Worm (Caenorhabditis elegans) whole organism, L4/young adult: ENCODE results near the gene acy-2.

Source experiments
- W03F9.2 ChIP-seq: fragments of 150-350 bp; optimal IDR thresholded peaks from 2 replicates; lab custom pipeline; 2014; ENCODE audit warnings: missing biosample characterization, missing genetic modification characterization
- dao-5 ChIP-seq: sonication (generic microtip); optimal IDR thresholded peaks from 2 replicates; lab custom pipeline; 2016; ENCODE audit warnings: missing genotype, missing genetic modification characterization, moderate library complexity, missing compliant biosample characterization
- him-1 ChIP-seq: sonication (generic microtip); optimal IDR thresholded peaks from 2 replicates; lab custom pipeline; 2016; ENCODE audit warnings: missing genotype, missing genetic modification reagents, missing genetic modification characterization, missing compliant biosample characterization

- TF ChIP-seq dao-5 (tag; lab: Kevin White, UChicago): no peak
- no peak for TF ChIP-seq him-1 (tag; lab: Kevin White, UChicago)
- TF ChIP-seq W03F9.2: no peak
Observed at ce11 chrV:6016097-6016496, 40.3 kb downstream of the acy-2 start.
